Worm (Caenorhabditis elegans) whole organism, L4/young adult: ENCODE measurements around the gene sra-34.

Source experiments
- W03F9.2 ChIP-seq: fragments of 150-350 bp; optimal IDR thresholded peaks from 2 replicates; lab custom pipeline; 2014; ENCODE audit warnings: missing biosample characterization, missing genetic modification characterization
- dao-5 ChIP-seq: sonication (generic microtip); optimal IDR thresholded peaks from 2 replicates; lab custom pipeline; 2016; ENCODE audit warnings: missing genotype, missing genetic modification characterization, moderate library complexity, missing compliant biosample characterization
- him-1 ChIP-seq: sonication (generic microtip); optimal IDR thresholded peaks from 2 replicates; lab custom pipeline; 2016; ENCODE audit warnings: missing genotype, missing genetic modification reagents, missing genetic modification characterization, missing compliant biosample characterization

Gene sra-34

DNA sequence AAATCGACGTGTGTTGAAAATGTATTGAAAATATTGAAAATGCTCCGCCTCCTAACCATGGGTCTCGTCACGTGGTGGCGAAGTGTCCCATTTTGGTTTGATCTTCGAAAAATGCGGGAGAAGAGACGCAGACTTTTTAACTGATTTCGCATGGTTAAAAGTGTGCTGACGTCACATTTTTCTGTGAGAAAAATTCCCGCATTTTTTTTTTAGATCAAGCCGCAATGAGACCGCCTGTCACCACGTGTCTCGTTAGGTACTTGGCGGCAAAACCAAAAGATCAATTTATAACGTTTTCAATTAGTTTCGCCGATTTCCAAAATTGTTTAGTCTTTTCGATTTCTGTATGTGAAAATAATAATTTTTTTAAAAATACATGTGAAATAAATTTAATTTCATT, 18.3 kb downstream of the sra-34 start:
- TF ChIP-seq W03F9.2 (tag; lab: Kevin White, UChicago) (no peak), him-1 (no peak)

DNA sequence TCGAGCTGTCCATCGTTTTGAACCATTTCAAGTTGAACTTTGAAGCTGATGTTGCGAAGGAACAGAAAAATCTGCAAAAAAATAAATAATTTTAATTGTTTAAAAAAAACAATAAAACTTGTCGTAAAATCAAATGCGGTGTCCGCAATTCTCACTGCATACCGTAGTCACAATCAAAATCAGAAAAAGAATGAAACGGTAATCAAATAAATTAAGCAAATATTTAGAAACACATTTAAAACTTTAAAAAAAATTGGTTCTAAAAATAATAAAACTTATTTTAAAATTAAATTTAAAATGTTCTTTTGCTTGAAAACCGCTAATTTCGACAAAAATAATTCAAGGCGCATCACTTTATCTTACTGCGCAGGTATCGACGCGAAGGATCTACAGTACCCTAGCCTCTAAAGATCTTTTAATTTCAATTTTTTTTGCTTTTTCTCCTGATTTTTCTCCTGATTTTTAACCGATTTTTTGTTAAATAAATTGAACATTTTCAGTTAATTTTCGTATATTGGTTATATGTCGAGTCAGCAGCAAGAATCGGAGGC, 20.3 kb downstream of the sra-34 start, which contains the start of the genes B0304.4 and B0304.2:
Gene B0304.4 (minus strand): TSS at position 101 of the 551 bp plus-strand sequence.
Gene B0304.2 (plus strand): TSS at position 501 of the 551 bp plus-strand sequence.
- no peak for TF ChIP-seq dao-5 (tag; lab: Kevin White, UChicago)
- TF ChIP-seq him-1, result no peak
- no peak for TF ChIP-seq W03F9.2 (tag; lab: Kevin White, UChicago)

DNA sequence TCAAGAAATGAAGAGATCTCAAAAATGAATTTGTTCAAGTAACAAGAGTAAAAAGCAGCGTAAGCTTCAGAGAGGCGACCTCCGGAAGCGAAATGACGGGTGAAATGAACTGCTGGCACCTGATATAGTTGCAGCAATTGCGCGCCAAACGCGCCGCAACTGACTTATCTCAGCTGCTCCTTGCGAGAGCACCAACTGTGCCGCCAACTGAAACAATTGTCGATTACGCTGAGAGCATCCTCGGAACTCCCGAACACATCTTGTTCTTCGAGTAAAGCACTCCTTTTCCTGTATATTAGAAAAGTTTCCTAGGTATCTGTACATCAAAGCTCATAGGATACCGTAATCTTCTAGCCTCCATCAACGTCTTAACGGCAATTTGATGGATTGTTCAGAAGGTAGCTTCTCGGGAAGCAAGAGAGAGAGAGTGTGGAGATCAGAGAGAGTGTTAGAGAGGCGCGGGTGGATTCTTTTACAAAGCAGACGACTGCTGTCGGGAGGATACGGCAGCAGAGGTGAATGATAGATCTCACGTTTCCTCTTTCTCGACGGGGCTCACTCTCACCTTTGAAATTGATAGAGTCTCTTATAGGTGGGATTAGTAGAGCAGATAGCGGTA, 23.4 kb downstream of the sra-34 start:
- TF ChIP-seq him-1, result no peak
- no peak for TF ChIP-seq W03F9.2 (tag; lab: Kevin White, UChicago)
- TF ChIP-seq dao-5 (tag; lab: Kevin White, UChicago), result no peak

DNA sequence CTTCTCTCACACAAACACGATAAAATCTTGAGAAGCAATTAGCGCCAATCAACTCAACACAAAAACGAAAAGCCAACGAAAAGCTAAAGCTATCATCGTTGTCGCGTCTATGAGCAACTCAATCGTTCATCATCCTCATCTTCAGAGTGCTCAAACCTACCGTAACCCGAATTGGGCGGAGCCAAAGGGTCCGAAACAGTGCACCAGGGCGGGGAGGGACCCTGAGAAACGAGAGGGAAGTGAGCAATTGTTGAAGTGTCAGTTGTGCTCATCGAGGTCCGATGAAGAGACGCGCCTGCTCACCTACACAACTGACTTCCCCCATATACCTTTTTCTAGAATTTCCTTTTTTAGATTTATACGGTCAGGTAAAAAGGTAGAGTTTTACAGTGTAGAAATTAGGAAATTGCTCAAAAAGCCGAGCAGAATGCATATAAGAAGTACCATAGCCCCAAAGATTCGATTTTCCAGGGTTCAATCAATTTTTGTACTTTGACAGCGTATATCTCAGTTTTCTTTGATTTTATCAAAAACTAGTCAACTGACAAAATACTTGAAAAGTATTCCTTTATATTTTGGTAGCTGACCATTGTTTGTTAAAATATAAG, 25.1 kb downstream of the sra-34 start, which contains the start of gene hlh-1:
Gene hlh-1 (plus strand): TSS at position 275 of the 608 bp plus-strand sequence.
- TF ChIP-seq dao-5 (tag; lab: Kevin White, UChicago) (no peak), him-1 (no peak), W03F9.2 (tag; lab: Kevin White, UChicago) (no peak)

DNA sequence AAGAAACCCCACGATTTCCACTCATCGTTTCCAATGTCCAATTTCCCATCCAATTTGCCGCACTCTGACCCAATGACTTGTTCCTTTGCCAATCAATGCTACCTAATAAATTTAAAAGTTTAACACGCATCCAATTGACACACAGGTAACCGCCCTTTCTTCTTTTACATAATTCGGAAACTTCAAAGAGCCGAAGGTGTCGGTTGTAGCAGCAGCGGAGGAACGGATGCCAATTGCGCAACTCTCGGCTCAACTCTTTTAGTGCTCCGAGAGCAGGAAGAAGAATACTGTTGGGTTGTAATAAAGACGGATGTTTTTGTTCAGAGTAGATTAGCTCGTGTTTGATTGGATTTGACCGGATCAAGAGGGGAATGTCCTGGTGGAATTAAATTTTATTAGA, 26.2 kb downstream of the sra-34 start:
- no peak for TF ChIP-seq W03F9.2 (tag; lab: Kevin White, UChicago)
- no peak for TF ChIP-seq dao-5 (tag; lab: Kevin White, UChicago)
- no peak for TF ChIP-seq him-1

DNA sequence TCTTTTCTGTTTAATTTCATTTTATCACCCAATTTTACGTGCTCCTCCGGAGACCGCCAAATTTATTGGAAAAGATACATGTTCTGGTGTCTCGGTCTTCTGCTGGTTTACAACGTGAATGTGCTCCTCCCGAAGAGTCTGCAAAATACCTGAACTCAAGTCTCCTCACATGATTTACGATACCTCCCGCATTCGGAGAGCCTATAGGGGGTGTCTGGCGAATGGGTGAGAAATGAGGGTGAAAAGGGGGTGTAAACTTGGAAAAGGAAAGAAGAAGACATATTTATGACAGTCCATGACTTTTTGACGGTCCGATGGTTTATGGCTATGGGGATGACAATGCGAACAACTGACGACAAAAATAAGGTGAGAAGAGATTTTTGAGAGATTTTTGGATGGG, 27.2 kb downstream of the sra-34 start:
- TF ChIP-seq W03F9.2 (tag; lab: Kevin White, UChicago) (no peak), dao-5 (tag; lab: Kevin White, UChicago) (no peak), him-1 (no peak)

DNA sequence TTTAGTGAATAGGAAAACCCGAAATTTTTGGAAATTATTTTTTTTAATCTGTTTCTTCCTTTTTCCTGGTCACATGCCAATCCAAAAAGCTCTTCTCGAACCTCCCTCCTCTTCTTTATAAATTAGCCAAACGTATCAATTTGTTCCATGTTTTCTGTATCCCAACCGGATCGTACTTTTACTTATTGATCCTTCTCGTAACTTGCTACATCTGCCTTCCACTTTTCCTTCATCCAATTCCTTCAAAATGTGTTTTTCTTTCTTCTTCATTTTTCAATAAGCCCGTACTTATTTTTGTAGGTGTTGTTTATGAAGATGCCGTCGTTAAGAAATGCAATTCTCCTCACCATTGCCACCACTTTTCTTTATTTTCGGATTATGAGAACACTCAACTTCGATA, 31.6 kb downstream of the sra-34 start, which contains the start of gene cyp-23A1:
Gene cyp-23A1 (plus strand): TSS at position 301 of the 400 bp plus-strand sequence.
- TF ChIP-seq dao-5 (tag; lab: Kevin White, UChicago), result no peak
- TF ChIP-seq him-1, result no peak
- no peak for TF ChIP-seq W03F9.2 (tag; lab: Kevin White, UChicago)

DNA sequence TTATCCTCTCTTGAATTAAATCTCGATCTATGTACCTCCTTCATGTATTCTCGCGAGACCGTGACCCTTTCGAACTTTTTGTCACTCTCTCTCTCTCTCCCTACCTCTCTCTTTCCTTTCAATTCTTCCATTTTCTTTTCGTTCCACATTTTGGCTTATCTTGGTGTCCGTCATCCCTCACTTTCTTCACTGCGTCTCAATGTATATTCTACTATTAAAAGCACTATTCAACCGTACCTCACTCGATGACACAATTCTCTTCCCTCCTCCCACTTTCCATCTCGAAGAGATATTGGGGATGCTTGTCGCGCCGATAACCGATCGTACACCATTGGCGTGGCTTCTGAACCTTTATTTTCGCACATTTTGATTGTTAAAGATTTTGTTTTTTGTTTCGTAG, 32.8 kb downstream of the sra-34 start:
- no peak for TF ChIP-seq him-1
- TF ChIP-seq W03F9.2 (tag; lab: Kevin White, UChicago), result no peak
- no peak for TF ChIP-seq dao-5 (tag; lab: Kevin White, UChicago)

DNA sequence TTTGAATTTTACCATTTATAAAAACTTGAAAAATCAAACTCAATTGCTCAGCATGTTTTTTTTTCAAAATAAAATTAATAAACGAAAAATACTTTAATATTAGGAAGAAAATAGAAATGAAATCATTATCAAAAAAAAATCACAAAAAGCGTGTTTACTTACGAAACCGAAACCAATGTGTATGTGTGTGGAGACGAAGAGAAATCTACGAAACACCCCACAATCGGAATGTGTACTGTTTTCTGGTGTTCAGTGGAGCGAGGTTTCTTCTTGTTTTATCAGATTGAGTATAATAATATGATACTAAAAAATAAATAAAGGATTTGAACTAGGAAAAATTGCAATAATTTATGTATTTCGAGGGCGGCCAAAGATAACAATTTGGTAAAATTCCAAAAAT, 35.8 kb downstream of the sra-34 start:
- TF ChIP-seq W03F9.2 (tag; lab: Kevin White, UChicago) (no peak), him-1 (no peak), dao-5 (tag; lab: Kevin White, UChicago) (no peak)

DNA sequence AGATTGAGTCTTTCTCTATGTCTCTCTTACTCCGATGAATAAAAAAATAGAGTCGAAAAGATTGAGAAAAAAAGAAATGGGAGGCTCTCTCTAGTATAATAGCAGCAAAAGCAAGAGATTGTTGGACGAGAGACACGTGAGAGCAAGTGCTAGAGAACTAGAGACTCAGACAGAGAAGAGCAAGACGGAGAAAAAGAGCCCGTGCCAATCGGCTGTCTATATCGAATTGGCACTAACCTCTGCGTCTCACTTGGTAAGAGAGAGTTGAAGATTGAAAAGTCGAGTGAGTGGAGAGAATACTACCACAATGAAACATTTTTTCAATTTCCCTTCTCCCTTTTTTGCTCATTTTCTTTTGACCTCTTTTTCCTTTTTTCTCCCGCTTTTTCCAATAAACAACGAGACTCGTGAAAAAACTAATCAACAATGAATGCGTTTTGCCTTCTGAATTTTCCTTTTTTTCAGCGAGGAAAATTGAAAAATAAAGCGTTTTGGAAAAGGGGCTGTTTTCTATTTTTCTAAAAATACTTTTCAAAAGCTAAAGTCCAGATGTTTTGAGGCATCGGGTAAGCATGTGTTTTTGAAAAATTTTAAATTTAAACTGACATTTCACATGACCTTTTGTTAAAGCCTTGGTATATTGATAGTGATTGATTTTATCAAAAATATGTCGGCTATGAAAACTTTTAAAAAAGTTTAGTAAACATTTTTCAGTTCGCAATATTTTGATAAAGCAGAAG, 36.7 kb downstream of the sra-34 start:
- TF ChIP-seq dao-5 (tag; lab: Kevin White, UChicago), result no peak
- peak; percentile 20 for TF ChIP-seq W03F9.2 (tag; lab: Kevin White, UChicago)
- TF ChIP-seq him-1, result peak; percentile 67

DNA sequence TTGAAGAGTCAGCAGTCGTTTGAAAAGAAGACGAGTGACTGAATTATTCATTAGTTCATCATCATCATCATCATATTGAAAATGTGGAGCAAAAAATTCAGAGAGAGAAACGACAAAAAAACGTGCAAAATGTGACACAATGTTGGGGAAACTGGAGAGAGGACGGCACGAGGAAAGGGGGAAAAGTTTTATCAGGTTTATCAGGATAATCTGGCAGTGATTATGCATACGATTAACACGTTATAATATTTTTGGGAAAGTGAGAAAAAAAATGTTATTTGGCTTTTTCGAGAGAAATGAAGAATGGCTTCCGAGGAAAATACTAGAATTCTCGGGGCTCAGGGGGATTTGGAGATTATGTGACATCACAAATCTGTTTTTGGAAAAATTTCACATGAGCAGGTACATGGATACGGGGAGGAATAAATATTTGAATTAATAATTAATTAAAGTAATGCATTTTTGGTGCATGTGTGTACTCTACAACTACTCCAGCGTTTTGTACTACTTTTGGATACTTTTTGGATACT, 38.3 kb downstream of the sra-34 start, which contains the start of gene camt-1:
Gene camt-1 (minus strand): TSS at position 51 of the 530 bp plus-strand sequence.
- TF ChIP-seq dao-5 (tag; lab: Kevin White, UChicago) (no peak), W03F9.2 (tag; lab: Kevin White, UChicago) (no peak), him-1 (no peak)

DNA sequence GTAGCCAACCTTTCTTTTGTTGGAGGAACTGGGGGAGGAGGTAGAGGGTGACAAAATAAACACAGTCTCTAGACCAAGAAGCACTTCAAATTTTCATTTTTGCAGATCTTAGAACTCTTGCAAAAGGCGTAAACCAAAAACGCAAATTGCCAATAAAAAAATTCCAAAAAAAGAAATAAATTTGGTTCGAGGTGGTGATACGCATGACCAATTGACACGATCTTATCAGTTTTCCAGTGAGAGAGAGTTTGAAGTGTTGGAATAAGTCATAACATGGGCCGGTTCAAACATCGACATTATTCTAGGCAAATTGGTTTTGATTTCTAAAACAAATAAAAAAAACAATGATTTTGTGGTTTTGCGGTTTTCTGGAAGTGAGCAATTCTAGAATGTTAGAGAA, 47.6 kb downstream of the sra-34 start:
- no peak for TF ChIP-seq dao-5 (tag; lab: Kevin White, UChicago)
- TF ChIP-seq him-1, result no peak
- no peak for TF ChIP-seq W03F9.2 (tag; lab: Kevin White, UChicago)

DNA sequence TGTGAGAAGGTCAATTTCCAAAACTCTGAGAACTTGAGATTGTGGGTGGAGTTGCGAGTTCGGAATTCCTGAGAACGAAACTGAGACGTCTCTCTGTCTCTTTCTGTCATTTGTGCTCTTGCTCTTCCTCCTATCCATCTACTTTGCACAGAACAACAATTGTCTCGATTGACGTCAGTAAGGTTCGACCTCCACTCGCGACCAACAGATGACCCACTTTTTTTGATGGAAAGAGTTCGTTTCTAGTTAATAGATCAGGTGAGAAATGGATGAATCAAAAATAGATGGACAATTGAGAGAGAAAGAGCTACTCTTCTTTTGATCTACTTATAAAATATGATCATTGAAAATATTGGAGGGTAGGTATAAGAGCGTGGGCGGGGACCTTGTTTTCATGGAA, 48.9 kb downstream of the sra-34 start:
- TF ChIP-seq him-1 (no peak), dao-5 (tag; lab: Kevin White, UChicago) (no peak), W03F9.2 (tag; lab: Kevin White, UChicago) (no peak)
